Fruit fly (Drosophila melanogaster) whole organism, embryonic: ENCODE results near the gene tipE.

Experiments used
- BtbVII ChIP-seq: fragments of 200-800 bp; sonication (Bioruptor generic); optimal IDR thresholded peaks from 3 replicates; lab custom pipeline; 2017; ENCODE audit warnings: missing biosample characterization, mild to moderate bottlenecking, missing genetic modification characterization
- CG10267 ChIP-seq: fragments of 200-800 bp; sonication (Bioruptor generic); optimal IDR thresholded peaks from 2 replicates; lab custom pipeline; 2018; ENCODE audit warnings: missing biosample characterization, mild to moderate bottlenecking, missing genetic modification characterization, moderate library complexity
- CG13296 ChIP-seq: fragments of 200-800 bp; sonication (Bioruptor generic); optimal IDR thresholded peaks from 3 replicates; lab custom pipeline; 2018; ENCODE audit warnings: missing biosample characterization, mild to moderate bottlenecking, missing genetic modification characterization
- CG13424 ChIP-seq: fragments of 200-800 bp; sonication (Bioruptor generic); optimal IDR thresholded peaks from 2 replicates; lab custom pipeline; 2019; ENCODE audit warnings: missing biosample characterization, mild to moderate bottlenecking, missing genetic modification characterization, moderate library complexity
- CG14050 ChIP-seq: fragments of 200-800 bp; sonication (Bioruptor generic); IDR thresholded peaks from 3 replicates; pipeline ENCODE4 v1.3.6; 2022; ENCODE audit warnings: missing biosample characterization, missing genetic modification characterization
- CG1602 ChIP-seq: fragments of 200-800 bp; sonication (Bioruptor generic); optimal IDR thresholded peaks from 3 replicates; lab custom pipeline; 2016; ENCODE audit warnings: missing biosample characterization, missing genetic modification characterization
- CG17568 ChIP-seq: fragments of 200-800 bp; sonication (Bioruptor generic); optimal IDR thresholded peaks from 2 replicates; lab custom pipeline; 2018; ENCODE audit warnings: missing biosample characterization, mild to moderate bottlenecking, missing genetic modification characterization, moderate library complexity
- CG17612 ChIP-seq: fragments of 200-800 bp; sonication (Bioruptor generic); IDR thresholded peaks from 2 replicates; pipeline ENCODE4 v1.3.6; 2022; ENCODE audit warnings: missing biosample characterization, missing genetic modification characterization
- CG18619 ChIP-seq: fragments of 200-800 bp; sonication (Bioruptor generic); optimal IDR thresholded peaks from 3 replicates; lab custom pipeline; 2017; ENCODE audit warnings: missing biosample characterization, mild to moderate bottlenecking, missing genetic modification characterization
- CG2875 ChIP-seq: fragments of 200-800 bp; sonication (Bioruptor generic); optimal IDR thresholded peaks from 2 replicates; lab custom pipeline; 2017; ENCODE audit warnings: missing biosample characterization, mild to moderate bottlenecking, missing genetic modification characterization, missing genetic modification reagents
- CG33557 ChIP-seq: fragments of 200-800 bp; sonication (Bioruptor generic); optimal IDR thresholded peaks from 2 replicates; lab custom pipeline; 2019; ENCODE audit warnings: missing biosample characterization, mild to moderate bottlenecking, missing genetic modification characterization, moderate library complexity
- CG34224 ChIP-seq: fragments of 200-800 bp; sonication (Bioruptor generic); IDR thresholded peaks from 3 replicates; pipeline ENCODE4 v1.3.6; 2022; ENCODE audit warnings: missing biosample characterization, missing genetic modification characterization; ENCODE audit not compliant: partially characterized antibody
- CG3838 ChIP-seq: fragments of 200-800 bp; sonication (Bioruptor generic); optimal IDR thresholded peaks from 3 replicates; lab custom pipeline; 2016; ENCODE audit warnings: missing biosample characterization, missing genetic modification characterization
- CG4707 ChIP-seq: fragments of 200-800 bp; sonication (Bioruptor generic); optimal IDR thresholded peaks from 2 replicates; lab custom pipeline; 2018; ENCODE audit warnings: missing biosample characterization, mild to moderate bottlenecking, missing genetic modification characterization, moderate library complexity
- CG6854 ChIP-seq: fragments of 200-800 bp; sonication (Bioruptor generic); optimal IDR thresholded peaks from 3 replicates; lab custom pipeline; 2017; ENCODE audit warnings: missing biosample characterization, mild to moderate bottlenecking, missing genetic modification characterization
- CG7372 ChIP-seq: fragments of 200-800 bp; sonication (Bioruptor generic); IDR thresholded peaks from 2 replicates; pipeline ENCODE4 v1.3.6; 2022; ENCODE audit warnings: missing biosample characterization, missing genetic modification characterization
- CG7928 ChIP-seq: fragments of 200-800 bp; sonication (Bioruptor generic); optimal IDR thresholded peaks from 2 replicates; lab custom pipeline; 2017; ENCODE audit warnings: missing biosample characterization, mild to moderate bottlenecking, missing genetic modification characterization
- CG8388 ChIP-seq: fragments of 200-800 bp; sonication (Bioruptor generic); optimal IDR thresholded peaks from 2 replicates; lab custom pipeline; 2019; ENCODE audit warnings: missing biosample characterization, mild to moderate bottlenecking, missing genetic modification characterization, moderate library complexity
- D19B ChIP-seq: fragments of 200-800 bp; sonication (Bioruptor generic); optimal IDR thresholded peaks from 2 replicates; lab custom pipeline; 2017; ENCODE audit warnings: missing biosample characterization, mild to moderate bottlenecking, missing genetic modification characterization
- Doc2 ChIP-seq: fragments of 200-800 bp; sonication (Bioruptor generic); IDR thresholded peaks from 2 replicates; pipeline ENCODE4 v1.3.6; 2022; ENCODE audit warnings: missing biosample characterization, missing genetic modification characterization
- Ets65A ChIP-seq: fragments of 200-800 bp; sonication (Bioruptor generic); peaks from one replicate; lab custom pipeline; 2016; ENCODE audit warnings: missing biosample characterization, missing genetic modification characterization
- Fer1 ChIP-seq: fragments of 200-800 bp; sonication (Bioruptor generic); optimal IDR thresholded peaks from 2 replicates; lab custom pipeline; 2017; ENCODE audit warnings: missing biosample characterization, mild to moderate bottlenecking, missing genetic modification characterization
- Fer2 ChIP-seq: fragments of 200-800 bp; sonication (Bioruptor generic); optimal IDR thresholded peaks from 2 replicates; lab custom pipeline; 2018; ENCODE audit warnings: missing biosample characterization, mild to moderate bottlenecking, missing genetic modification characterization, moderate library complexity
- Hmr ChIP-seq: fragments of 200-800 bp; sonication (Bioruptor generic); optimal IDR thresholded peaks from 3 replicates; lab custom pipeline; 2017; ENCODE audit warnings: mild to moderate bottlenecking, missing biosample characterization, missing genetic modification reagents, missing genetic modification characterization
- Hsf ChIP-seq: fragments of 200-800 bp; sonication (Bioruptor generic); optimal IDR thresholded peaks from 3 replicates; lab custom pipeline; 2016; ENCODE audit warnings: missing biosample characterization, missing genetic modification characterization
- MTF-1 ChIP-seq: fragments of 200-800 bp; sonication (Bioruptor generic); optimal IDR thresholded peaks from 2 replicates; lab custom pipeline; 2018; ENCODE audit warnings: missing biosample characterization, mild to moderate bottlenecking, missing genetic modification characterization, borderline replicate concordance
- Mrtf ChIP-seq: fragments of 200-800 bp; sonication (Bioruptor generic); IDR thresholded peaks from 3 replicates; pipeline ENCODE4 v1.3.6; 2022; ENCODE audit warnings: missing biosample characterization, missing genetic modification characterization
- NFAT ChIP-seq: fragments of 200-800 bp; sonication (Bioruptor generic); IDR thresholded peaks from 2 replicates; pipeline ENCODE4 v1.3.6; 2022; ENCODE audit warnings: missing biosample characterization, missing genetic modification characterization
- Poxn ChIP-seq: fragments of 200-800 bp; sonication (Bioruptor generic); IDR thresholded peaks from 2 replicates; pipeline ENCODE4 v1.3.6; 2022; ENCODE audit warnings: missing biosample characterization, missing genetic modification characterization
- Ptx1 ChIP-seq: fragments of 200-800 bp; sonication (Bioruptor generic); IDR thresholded peaks from 2 replicates; pipeline ENCODE4 v1.3.6; 2022; ENCODE audit warnings: missing biosample characterization, missing genetic modification characterization
- ac ChIP-seq: fragments of 200-800 bp; sonication (Bioruptor generic); optimal IDR thresholded peaks from 3 replicates; lab custom pipeline; 2017; ENCODE audit warnings: missing biosample characterization, mild to moderate bottlenecking, missing genetic modification characterization
- br ChIP-seq: fragments of >200 bp; optimal IDR thresholded peaks from 2 replicates; lab custom pipeline; 2017
- chinmo ChIP-seq: fragments of 200-800 bp; sonication (Bioruptor generic); IDR thresholded peaks from 4 replicates; pipeline ENCODE4 v1.3.6; 2022; ENCODE audit warnings: missing biosample characterization, missing genetic modification characterization; ENCODE audit not compliant: partially characterized antibody
- chn ChIP-seq: fragments of 200-800 bp; sonication (Bioruptor generic); optimal IDR thresholded peaks from 2 replicates; lab custom pipeline; 2016; ENCODE audit warnings: missing biosample characterization, missing genetic modification characterization
- dm ChIP-seq: fragments of 200-800 bp; sonication (Bioruptor generic); optimal IDR thresholded peaks from 3 replicates; lab custom pipeline; 2016; ENCODE audit warnings: missing biosample characterization, missing genetic modification characterization
- dmrt11E ChIP-seq: fragments of 200-800 bp; sonication (Bioruptor generic); optimal IDR thresholded peaks from 3 replicates; lab custom pipeline; 2018; ENCODE audit warnings: missing biosample characterization, mild to moderate bottlenecking, missing genetic modification characterization, moderate library complexity
- eyg ChIP-seq: fragments of 200-800 bp; sonication (Bioruptor generic); optimal IDR thresholded peaks from 3 replicates; lab custom pipeline; 2016; ENCODE audit warnings: missing biosample characterization, missing genetic modification characterization
- gem ChIP-seq: fragments of 200-800 bp; sonication (Bioruptor generic); optimal IDR thresholded peaks from 2 replicates; lab custom pipeline; 2019; ENCODE audit warnings: missing biosample characterization, mild to moderate bottlenecking, missing genetic modification characterization, moderate library complexity
- gt ChIP-seq: fragments of 200-800 bp; sonication (Bioruptor generic); IDR thresholded peaks from 2 replicates; pipeline ENCODE4 v1.3.6; 2022; ENCODE audit warnings: missing biosample characterization, missing genetic modification characterization
- peb ChIP-seq: fragments of 200-800 bp; sonication (Bioruptor generic); IDR thresholded peaks from 2 replicates; pipeline ENCODE4 v1.3.6; 2022; ENCODE audit warnings: missing biosample characterization, missing genetic modification characterization
- pfk ChIP-seq: fragments of 200-800 bp; sonication (Bioruptor generic); optimal IDR thresholded peaks from 2 replicates; lab custom pipeline; 2018; ENCODE audit warnings: missing biosample characterization, mild to moderate bottlenecking, missing genetic modification characterization, moderate library complexity
- pnt ChIP-seq: fragments of 200-800 bp; sonication (Bioruptor generic); optimal IDR thresholded peaks from 3 replicates; lab custom pipeline; 2016; ENCODE audit warnings: missing biosample characterization, missing genetic modification characterization
- pros ChIP-seq: fragments of 200-800 bp; sonication (Bioruptor generic); optimal IDR thresholded peaks from 3 replicates; lab custom pipeline; 2019; ENCODE audit warnings: missing biosample characterization, mild to moderate bottlenecking, missing genetic modification characterization, moderate library complexity
- sens ChIP-seq: fragments of 200-800 bp; sonication (Bioruptor generic); peaks from one replicate; lab custom pipeline; 2016; ENCODE audit warnings: missing biosample characterization, missing genetic modification characterization
- sens-2 ChIP-seq: fragments of 200-800 bp; sonication (Bioruptor generic); IDR thresholded peaks from 2 replicates; pipeline ENCODE4 v1.3.6; 2022; ENCODE audit warnings: missing biosample characterization, missing genetic modification characterization
- twi ChIP-seq: fragments of 200-800 bp; optimal IDR thresholded peaks from 2 replicates; lab custom pipeline; 2019; ENCODE audit warnings: missing biosample characterization, mild to moderate bottlenecking, missing genetic modification characterization, moderate library complexity
- unc-4 ChIP-seq: fragments of 200-800 bp; sonication (Bioruptor generic); IDR thresholded peaks from 2 replicates; pipeline ENCODE4 v1.3.6; 2022; ENCODE audit warnings: missing biosample characterization, missing genetic modification characterization; ENCODE audit not compliant: partially characterized antibody
- vfl ChIP-seq: fragments of 200-800 bp; sonication (Bioruptor generic); optimal IDR thresholded peaks from 2 replicates; lab custom pipeline; 2016; ENCODE audit warnings: missing biosample characterization, missing genetic modification characterization

The tipE gene

dm6 chr3L:4167353-4167842 is 20.9 kb upstream of the tipE start, which contains the start of gene mas (continued):
- no peak for TF ChIP-seq twi (tag; lab: Kevin White, UChicago)

- no peak for TF ChIP-seq pfk (GFP tag; lab: Kevin White, UChicago)
- TF ChIP-seq peb (GFP tag; lab: Robert Waterston, UW) = no peak
- TF ChIP-seq vfl (GFP tag; lab: Kevin White, UChicago) = no peak
- no peak for TF ChIP-seq CG13424 (tag; lab: Kevin White, UChicago)
- no peak for TF ChIP-seq pnt (GFP tag; lab: Kevin White, UChicago)
- TF ChIP-seq MTF-1 (GFP tag; lab: Kevin White, UChicago) = no peak
- no peak for TF ChIP-seq CG6854 (GFP tag; lab: Kevin White, UChicago)
- TF ChIP-seq CG4707 (GFP tag; lab: Kevin White, UChicago) = no peak
- TF ChIP-seq CG3838 (GFP tag; lab: Kevin White, UChicago) = no peak
- TF ChIP-seq BtbVII = no peak
- no peak for TF ChIP-seq pros (GFP tag; lab: Kevin White, UChicago)
- TF ChIP-seq br (lab: Kevin White, UChicago) = no peak
- TF ChIP-seq unc-4 = no peak
- no peak for TF ChIP-seq Doc2
- peak; percentile 10 for TF ChIP-seq Fer2 (tag; lab: Kevin White, UChicago)
- no peak for TF ChIP-seq CG34224 (GFP tag; lab: Robert Waterston, UW)
- no peak for TF ChIP-seq twi (tag; lab: Kevin White, UChicago)
- peak; percentile 26 for TF ChIP-seq Hmr (GFP tag; lab: Kevin White, UChicago)
- TF ChIP-seq dmrt11E = no peak
- TF ChIP-seq CG18619 (GFP tag; lab: Kevin White, UChicago) = peak; percentile 13
- TF ChIP-seq sens (GFP tag; lab: Kevin White, UChicago) = peak; percentile 54
- peak; percentile 30 for TF ChIP-seq Ets65A (GFP tag; lab: Kevin White, UChicago)
- TF ChIP-seq chinmo (GFP tag; lab: Robert Waterston, UW) = peak; percentile 48; the same call in 1 of the 4 replicates
- TF ChIP-seq CG10267 = peak; percentile 70
- no peak for TF ChIP-seq chn (GFP tag; lab: Kevin White, UChicago)
- TF ChIP-seq Fer1 (GFP tag; lab: Kevin White, UChicago) = no peak
- no peak for TF ChIP-seq CG2875 (GFP tag; lab: Kevin White, UChicago)
- TF ChIP-seq CG8388 (GFP tag; lab: Kevin White, UChicago) = no peak
- no peak for TF ChIP-seq Poxn (GFP tag; lab: Robert Waterston, UW)
- no peak for TF ChIP-seq NFAT
- TF ChIP-seq gt (GFP tag; lab: Robert Waterston, UW) = no peak
- no peak for TF ChIP-seq CG14050 (GFP tag; lab: Robert Waterston, UW)
- TF ChIP-seq CG33557 (GFP tag; lab: Kevin White, UChicago) = no peak
- no peak; the same call in 1 of the 2 replicates for TF ChIP-seq Ptx1 (GFP tag; lab: Robert Waterston, UW)
- no peak for TF ChIP-seq CG13296
- TF ChIP-seq eyg = no peak
- TF ChIP-seq D19B = no peak
- no peak for TF ChIP-seq dm (GFP tag; lab: Kevin White, UChicago)
- TF ChIP-seq sens-2 (GFP tag; lab: Robert Waterston, UW) = no peak
- no peak for TF ChIP-seq Mrtf (GFP tag; lab: Robert Waterston, UW)
- no peak for TF ChIP-seq CG17568
- TF ChIP-seq CG1602 = peak; percentile 25
- no peak for TF ChIP-seq Hsf (GFP tag; lab: Kevin White, UChicago)
- TF ChIP-seq gem (tag; lab: Kevin White, UChicago) = no peak
- no peak for TF ChIP-seq CG17612 (GFP tag; lab: Robert Waterston, UW)
- TF ChIP-seq CG7928 (GFP tag; lab: Kevin White, UChicago) = peak; percentile 98
- no peak for TF ChIP-seq ac
- TF ChIP-seq CG7372 (GFP tag; lab: Robert Waterston, UW) = no peak
Measured at dm6 chr3L:4169957-4170651, 18.2 kb upstream of the tipE start, which contains the start of gene Ero1L. TSS of gene Ero1L (plus strand) at chr3L:4170404.
